Fruit fly (Drosophila melanogaster): ENCODE measurements around the gene robl37BC.

robl37BC gene

dm6 chr2L:18966844-18967243 lies 43.8 kb upstream of the robl37BC start (continued):
- TF ChIP-seq CG4617 (GFP tag; optimal IDR thresholded peaks at IDR 0.05; ENCODE audit: borderline replicate concordance) = no peak
- TF ChIP-seq CG13894 (tag; optimal IDR thresholded peaks at IDR 0.05) = peak; percentile 57
- TF ChIP-seq zfh2 (GFP tag; optimal IDR thresholded peaks at IDR 0.05) = no peak
- no peak for TF ChIP-seq Dad (GFP tag; optimal IDR thresholded peaks at IDR 0.05)
- TF ChIP-seq dati (GFP tag; IDR thresholded peaks at IDR 0.05) = no peak; the same call in 1 of the 2 replicates
- TF ChIP-seq schlank (tag; optimal IDR thresholded peaks at IDR 0.05) = no peak
- no peak for TF ChIP-seq eyg (GFP tag; optimal IDR thresholded peaks at IDR 0.05)
- no peak for TF ChIP-seq CG15011 (GFP tag; optimal IDR thresholded peaks at IDR 0.05)
- no peak for TF ChIP-seq gce (GFP tag; IDR thresholded peaks at IDR 0.05)
- TF ChIP-seq sd (tag; optimal IDR thresholded peaks at IDR 0.05) = no peak
- no peak for TF ChIP-seq TFAM (GFP tag; optimal IDR thresholded peaks at IDR 0.05)
- no peak for TF ChIP-seq Mrtf (GFP tag; IDR thresholded peaks at IDR 0.05)
- peak; percentile 60 for TF ChIP-seq CG3847 (GFP tag; IDR thresholded peaks at IDR 0.05)
- TF ChIP-seq pros (GFP tag; optimal IDR thresholded peaks at IDR 0.05) = no peak
- no peak for TF ChIP-seq CG7987 (GFP tag; optimal IDR thresholded peaks at IDR 0.05)
- no peak for TF ChIP-seq CG1024 (GFP tag; IDR thresholded peaks at IDR 0.05)
- no peak for TF ChIP-seq ase (GFP tag; IDR thresholded peaks at IDR 0.05)
- TF ChIP-seq Ada2b (GFP tag; IDR thresholded peaks at IDR 0.05) = peak; percentile 40; the same call in 1 of the 2 replicates
- peak; percentile 62; the same call in 1 of the 3 replicates for TF ChIP-seq Dbx (GFP tag; IDR thresholded peaks at IDR 0.05)
- TF ChIP-seq B-H1 (GFP tag; IDR thresholded peaks at IDR 0.05) = 0 out of 3 replicates have a peak, but pooled peaks have one; percentile 20
- peak; percentile 67 for TF ChIP-seq Fer3 (tag; optimal IDR thresholded peaks at IDR 0.05)
- peak; percentile 29 for TF ChIP-seq bcd (GFP tag; optimal IDR thresholded peaks at IDR 0.05)
- TF ChIP-seq Aef1 (GFP tag; IDR thresholded peaks at IDR 0.05) = no peak
- no peak for TF ChIP-seq bab2 (GFP tag; optimal IDR thresholded peaks at IDR 0.05)
- TF ChIP-seq nau (GFP tag; optimal IDR thresholded peaks at IDR 0.05) = no peak
- no peak for TF ChIP-seq Bteb2 (GFP tag; optimal IDR thresholded peaks at IDR 0.05)
- TF ChIP-seq Dek (tag; optimal IDR thresholded peaks at IDR 0.05) = peak; percentile 34
- TF ChIP-seq zfh1 (GFP tag; IDR thresholded peaks at IDR 0.05) = no peak
- TF ChIP-seq croc (GFP tag; conservative IDR thresholded peaks at IDR 0.05) = no peak
- no peak for TF ChIP-seq ERR (GFP tag; optimal IDR thresholded peaks at IDR 0.05)
- no peak for TF ChIP-seq Hsf (GFP tag; optimal IDR thresholded peaks at IDR 0.05)
- no peak for TF ChIP-seq h (optimal IDR thresholded peaks at IDR 0.05)
- no peak for TF ChIP-seq CG34224 (GFP tag; IDR thresholded peaks at IDR 0.05; ENCODE audit: partially characterized antibody)
- no peak for TF ChIP-seq ci (GFP tag; IDR thresholded peaks at IDR 0.05)
- TF ChIP-seq ato (GFP tag; IDR thresholded peaks at IDR 0.05; ENCODE audit: partially characterized antibody) = no peak
- no peak for TF ChIP-seq CG17912 (GFP tag; optimal IDR thresholded peaks at IDR 0.05)
- no peak for TF ChIP-seq gsb-n (tag; optimal IDR thresholded peaks at IDR 0.05)
- TF ChIP-seq Ptx1 (GFP tag; IDR thresholded peaks at IDR 0.05) = peak; percentile 76
- TF ChIP-seq CG30431 (GFP tag; optimal IDR thresholded peaks at IDR 0.05) = no peak
- TF ChIP-seq crp (GFP tag; optimal IDR thresholded peaks at IDR 0.05) = peak in 1 of 2 experiments; percentile 16
- peak; percentile 86 for TF ChIP-seq CG18599 (GFP tag; optimal IDR thresholded peaks at IDR 0.05)
- peak; percentile 65 for TF ChIP-seq CG15269 (tag; optimal IDR thresholded peaks at IDR 0.05)
- no peak for TF ChIP-seq CG9437 (GFP tag; optimal IDR thresholded peaks at IDR 0.05)
- no peak for TF ChIP-seq CG12219 (GFP tag; optimal IDR thresholded peaks at IDR 0.05)
- no peak for TF ChIP-seq Hr39 (optimal IDR thresholded peaks at IDR 0.05)
- TF ChIP-seq fd64A (GFP tag; optimal IDR thresholded peaks at IDR 0.05) = no peak
- TF ChIP-seq CG8359 (GFP tag; optimal IDR thresholded peaks at IDR 0.05; ENCODE audit: borderline replicate concordance) = no peak
- TF ChIP-seq CG14441 (GFP tag; IDR thresholded peaks at IDR 0.05) = peak; percentile 46; the same call in 1 of the 2 replicates
- no peak for TF ChIP-seq CG34376 (GFP tag; optimal IDR thresholded peaks at IDR 0.05)
- no peak for TF ChIP-seq CG8478 (optimal IDR thresholded peaks at IDR 0.05)
- no peak for TF ChIP-seq trh (GFP tag; optimal IDR thresholded peaks at IDR 0.05)
- no peak for TF ChIP-seq CG16863 (GFP tag; optimal IDR thresholded peaks at IDR 0.05)

Data from whole organism, embryonic.